Worm (Caenorhabditis elegans) whole organism, L3 larva: Measurements from ENCODE around the gene T20B3.1.

Source experiments
- ZK546.5 ChIP-seq: sonication (generic microtip); optimal IDR thresholded peaks from 2 replicates; lab custom pipeline; 2017; ENCODE audit warnings: missing biosample characterization, missing genetic modification characterization
- ceh-28 ChIP-seq: fragments of 150-350 bp; optimal IDR thresholded peaks from 2 replicates; lab custom pipeline; 2014; ENCODE audit warnings: missing biosample characterization, missing genetic modification reagents, missing genetic modification characterization
- elt-2 ChIP-seq: sonication (generic microtip); optimal IDR thresholded peaks from 2 replicates; lab custom pipeline; 2016; ENCODE audit warnings: missing genetic modification reagents, mild to moderate bottlenecking, missing genetic modification characterization, missing compliant biosample characterization
- skn-1 ChIP-seq: fragments of 150-350 bp; optimal IDR thresholded peaks from 2 replicates; lab custom pipeline; 2014; ENCODE audit warnings: missing biosample characterization, missing genetic modification characterization

DNA sequence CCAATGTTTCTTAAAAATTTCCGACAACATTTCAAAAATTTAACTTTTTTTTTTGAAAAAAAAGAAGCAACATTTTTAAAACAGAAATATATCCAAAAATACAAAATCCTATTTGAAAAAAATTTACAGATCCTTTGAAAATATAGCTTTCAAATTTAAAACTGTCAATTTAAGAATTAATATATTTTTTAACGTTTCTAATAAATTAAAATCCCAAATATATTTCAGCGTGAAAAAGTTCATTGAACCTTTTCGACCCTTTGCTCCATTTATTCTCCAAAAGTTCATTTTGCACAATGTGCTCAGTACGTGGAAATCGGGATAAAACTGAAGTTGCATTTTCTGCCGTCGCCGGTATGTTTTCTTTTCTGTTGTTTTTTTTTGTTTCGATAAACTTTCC lies 17.5 kb downstream of the T20B3.1 start, which contains the start of gene phy-3:
- TF ChIP-seq ZK546.5 (tag; lab: Kevin White, UChicago): no peak
- no peak for TF ChIP-seq skn-1
- no peak for TF ChIP-seq ceh-28 (tag; lab: Kevin White, UChicago)
- no peak for TF ChIP-seq elt-2
